Worm (Caenorhabditis elegans) whole organism, L1 larva: ENCODE results near the gene T05D4.5.

Experiments used
- C16A3.4 ChIP-seq: fragments of 150-350 bp; optimal IDR thresholded peaks from 2 replicates; lab custom pipeline; 2014; ENCODE audit warnings: missing biosample characterization, missing genetic modification characterization
- Y116A8C.19 ChIP-seq: sonication (generic microtip); optimal IDR thresholded peaks from 2 replicates; lab custom pipeline; 2016; ENCODE audit warnings: missing compliant biosample characterization, missing genetic modification characterization, borderline replicate concordance
- aha-1 ChIP-seq: fragments of 150-350 bp; optimal IDR thresholded peaks from 2 replicates; lab custom pipeline; 2014; ENCODE audit warnings: missing biosample characterization, missing genetic modification characterization
- alr-1 ChIP-seq: fragments of 200-800 bp; sonication (Bioruptor generic); optimal IDR thresholded peaks from 2 replicates; lab custom pipeline; 2018; ENCODE audit warnings: borderline replicate concordance, mild to moderate bottlenecking, missing genetic modification characterization, missing compliant biosample characterization
- ama-1 ChIP-seq: fragments of 150-350 bp; optimal IDR thresholded peaks from 2 replicates; lab custom pipeline; 2014
- blmp-1 ChIP-seq: fragments of 150-350 bp; optimal IDR thresholded peaks from 2 replicates; lab custom pipeline; 2014; ENCODE audit warnings: missing biosample characterization, missing genetic modification characterization
- ceh-82 ChIP-seq, 3 experiments: fragments of 150-350 bp in 1 of 3; sonication (generic microtip) in 2 of 3; optimal IDR thresholded peaks; 2 replicates each; lab custom pipeline; 2014 to 2017; ENCODE audit warnings: missing biosample characterization in 3 of 3, missing genetic modification characterization in 3 of 3
- ceh-88 ChIP-seq: fragments of 200-800 bp; sonication (Bioruptor generic); IDR thresholded peaks from 2 replicates; pipeline ENCODE4 v1.3.6; 2022; ENCODE audit warnings: missing genetic modification characterization, missing compliant biosample characterization
- ceh-90 ChIP-seq: sonication (generic microtip); optimal IDR thresholded peaks from 2 replicates; lab custom pipeline; 2016; ENCODE audit warnings: missing genetic modification characterization, missing compliant biosample characterization
- dpl-1 ChIP-seq, 3 experiments: fragments of 150-350 bp in 2 of 3; sonication (generic microtip) in 1 of 3; optimal IDR thresholded peaks; 2 replicates each; lab custom pipeline; 2014 to 2017; ENCODE audit warnings: missing biosample characterization in 3 of 3, missing genetic modification characterization in 3 of 3, missing genetic modification reagents in 3 of 3
- dsc-1 ChIP-seq: sonication (generic microtip); optimal IDR thresholded peaks from 2 replicates; lab custom pipeline; 2016; ENCODE audit warnings: mild to moderate bottlenecking, missing genetic modification characterization, missing compliant biosample characterization
- efl-1 ChIP-seq, 4 experiments: fragments of 150-350 bp; optimal IDR thresholded peaks in 3 of 4; peaks in 1 of 4; 1 replicate in 1 of 4; 2 replicates in 3 of 4; lab custom pipeline; 2014; ENCODE audit warnings: missing biosample characterization in 2 of 4, missing genetic modification characterization in 2 of 4, missing genetic modification reagents in 2 of 4
- egl-27 ChIP-seq, 2 experiments: fragments of 150-350 bp in 1 of 2; sonication (generic microtip); optimal IDR thresholded peaks; 3 replicates each; lab custom pipeline; 2017 to 2018; ENCODE audit warnings: missing biosample characterization in 2 of 2, missing genetic modification characterization in 2 of 2, missing genetic modification reagents in 2 of 2
- elt-2 ChIP-seq: sonication (generic microtip); optimal IDR thresholded peaks from 2 replicates; lab custom pipeline; 2016; ENCODE audit warnings: missing genetic modification characterization, mild to moderate bottlenecking, inconsistent platforms, missing compliant biosample characterization, missing genetic modification reagents
- fkh-4 ChIP-seq: sonication (generic microtip); optimal IDR thresholded peaks from 2 replicates; lab custom pipeline; 2016; ENCODE audit warnings: missing compliant biosample characterization, missing genetic modification characterization, borderline replicate concordance
- fkh-8 ChIP-seq: sonication (generic microtip); optimal IDR thresholded peaks from 2 replicates; lab custom pipeline; 2016; ENCODE audit warnings: mild to moderate bottlenecking, missing genetic modification characterization, missing compliant biosample characterization
- hlh-17 ChIP-seq: fragments of 200-800 bp; sonication (Bioruptor generic); optimal IDR thresholded peaks from 2 replicates; lab custom pipeline; 2018; ENCODE audit warnings: missing genetic modification characterization, mild to moderate bottlenecking, missing compliant biosample characterization, moderate library complexity, borderline replicate concordance
- irx-1 ChIP-seq: sonication (generic microtip); optimal IDR thresholded peaks from 2 replicates; lab custom pipeline; 2016; ENCODE audit warnings: missing genetic modification characterization, missing compliant biosample characterization
- lin-13 ChIP-seq: fragments of 150-350 bp; optimal IDR thresholded peaks from 2 replicates; lab custom pipeline; 2014; ENCODE audit warnings: missing biosample characterization, missing genetic modification reagents, missing genetic modification characterization
- lin-14 ChIP-seq: fragments of 200-800 bp; sonication (Bioruptor generic); optimal IDR thresholded peaks from 2 replicates; lab custom pipeline; 2018; ENCODE audit warnings: mild to moderate bottlenecking, missing genetic modification characterization, moderate library complexity, missing compliant biosample characterization
- lin-39 ChIP-seq: fragments of 150-350 bp; optimal IDR thresholded peaks from 2 replicates; lab custom pipeline; 2014; ENCODE audit warnings: missing biosample characterization, missing genetic modification reagents, missing genetic modification characterization
- lsy-2 ChIP-seq, 2 experiments: fragments of 150-350 bp; optimal IDR thresholded peaks; 2 replicates each; lab custom pipeline; 2014; ENCODE audit warnings: missing biosample characterization in 2 of 2, missing genetic modification characterization in 2 of 2
- mab-9 ChIP-seq: fragments of 200-800 bp; sonication (Bioruptor generic); IDR thresholded peaks from 2 replicates; pipeline ENCODE4 v1.3.6; 2022; ENCODE audit warnings: missing genetic modification reagents, missing genetic modification characterization, missing compliant biosample characterization
- mdl-1 ChIP-seq, 2 experiments: fragments of 150-350 bp; optimal IDR thresholded peaks; 2 replicates each; lab custom pipeline; 2014 to 2017; ENCODE audit warnings: missing biosample characterization in 2 of 2, missing genetic modification characterization in 2 of 2, inconsistent platforms in 1 of 2
- mef-2 ChIP-seq: fragments of 150-350 bp; optimal IDR thresholded peaks from 2 replicates; lab custom pipeline; 2014; ENCODE audit warnings: missing biosample characterization, missing genetic modification characterization
- nhr-12 ChIP-seq: sonication (generic microtip); optimal IDR thresholded peaks from 2 replicates; lab custom pipeline; 2017; ENCODE audit warnings: missing biosample characterization, missing genetic modification characterization
- nhr-19 ChIP-seq: fragments of 200-800 bp; sonication (Bioruptor generic); conservative IDR thresholded peaks from 2 replicates; pipeline ENCODE4 v1.3.6; 2022; ENCODE audit warnings: missing genetic modification characterization, missing compliant biosample characterization
- nhr-20 ChIP-seq: sonication (generic microtip); optimal IDR thresholded peaks from 2 replicates; lab custom pipeline; 2016; ENCODE audit warnings: mild to moderate bottlenecking, missing genetic modification characterization, missing compliant biosample characterization
- nhr-28 ChIP-seq: fragments of 150-350 bp; optimal IDR thresholded peaks from 2 replicates; lab custom pipeline; 2014; ENCODE audit warnings: missing biosample characterization, missing genetic modification characterization
- nhr-47 ChIP-seq: sonication (generic microtip); optimal IDR thresholded peaks from 2 replicates; lab custom pipeline; 2016; ENCODE audit warnings: mild to moderate bottlenecking, missing genetic modification characterization, moderate library complexity, missing compliant biosample characterization
- nhr-71 ChIP-seq: sonication (generic microtip); optimal IDR thresholded peaks from 2 replicates; lab custom pipeline; 2016; ENCODE audit warnings: mild to moderate bottlenecking, missing genetic modification characterization, moderate library complexity, missing compliant biosample characterization
- nhr-76 ChIP-seq: sonication (generic microtip); optimal IDR thresholded peaks from 2 replicates; lab custom pipeline; 2017; ENCODE audit warnings: missing biosample characterization, missing genetic modification characterization
- nhr-77 ChIP-seq: fragments of 150-350 bp; optimal IDR thresholded peaks from 2 replicates; lab custom pipeline; 2014; ENCODE audit warnings: missing biosample characterization, missing genetic modification characterization
- nhr-84 ChIP-seq: sonication (generic microtip); optimal IDR thresholded peaks from 2 replicates; lab custom pipeline; 2017; ENCODE audit warnings: missing biosample characterization, missing genetic modification characterization
- nhr-85 ChIP-seq: sonication (generic microtip); peaks from one replicate; lab custom pipeline; 2016; ENCODE audit warnings: missing genetic modification characterization, inconsistent platforms, missing compliant biosample characterization
- nhr-90 ChIP-seq: sonication (generic microtip); optimal IDR thresholded peaks from 2 replicates; lab custom pipeline; 2016; ENCODE audit warnings: mild to moderate bottlenecking, missing genetic modification characterization, missing compliant biosample characterization; ENCODE audit not compliant: poor library complexity
- pag-3 ChIP-seq: sonication (generic microtip); optimal IDR thresholded peaks from 2 replicates; lab custom pipeline; 2017; ENCODE audit warnings: missing genetic modification characterization, mild to moderate bottlenecking, missing compliant biosample characterization, antibody characterized with exemption, borderline replicate concordance; ENCODE audit not compliant: insufficient read depth
- pax-3 ChIP-seq: fragments of 200-800 bp; sonication (Bioruptor generic); optimal IDR thresholded peaks from 2 replicates; lab custom pipeline; 2018; ENCODE audit warnings: mild to moderate bottlenecking, missing genetic modification characterization, moderate library complexity, missing compliant biosample characterization
- rnt-1 ChIP-seq: sonication (generic microtip); optimal IDR thresholded peaks from 2 replicates; lab custom pipeline; 2016; ENCODE audit warnings: mild to moderate bottlenecking, missing genetic modification characterization, moderate library complexity, missing compliant biosample characterization
- skn-1 ChIP-seq: fragments of 150-350 bp; optimal IDR thresholded peaks from 2 replicates; lab custom pipeline; 2014; ENCODE audit warnings: missing biosample characterization, missing genetic modification characterization
- snu-23 ChIP-seq: sonication (generic microtip); optimal IDR thresholded peaks from 2 replicates; lab custom pipeline; 2016; ENCODE audit warnings: missing genetic modification characterization, missing compliant biosample characterization
- sox-4 ChIP-seq: sonication (generic microtip); optimal IDR thresholded peaks from 2 replicates; lab custom pipeline; 2016; ENCODE audit warnings: missing genetic modification characterization, missing compliant biosample characterization
- sup-37 ChIP-seq: fragments of 200-800 bp; sonication (Bioruptor generic); optimal IDR thresholded peaks from 2 replicates; lab custom pipeline; 2018; ENCODE audit warnings: mild to moderate bottlenecking, missing genetic modification characterization, missing compliant biosample characterization
- swsn-7 ChIP-seq: sonication (generic microtip); optimal IDR thresholded peaks from 2 replicates; lab custom pipeline; 2016; ENCODE audit warnings: missing genetic modification characterization, missing compliant biosample characterization
- tbx-2 ChIP-seq: sonication (generic microtip); optimal IDR thresholded peaks from 2 replicates; lab custom pipeline; 2016; ENCODE audit warnings: missing genetic modification characterization, missing compliant biosample characterization
- unc-130 ChIP-seq: fragments of 150-350 bp; optimal IDR thresholded peaks from 2 replicates; lab custom pipeline; 2017; ENCODE audit warnings: missing biosample characterization, missing genetic modification characterization, inconsistent platforms
- unc-62 ChIP-seq: fragments of 150-350 bp; optimal IDR thresholded peaks from 2 replicates; lab custom pipeline; 2014; ENCODE audit warnings: missing biosample characterization, missing genetic modification reagents, missing genetic modification characterization
- unc-86 ChIP-seq: sonication (generic microtip); optimal IDR thresholded peaks from 2 replicates; lab custom pipeline; 2016; ENCODE audit warnings: missing genetic modification characterization, missing compliant biosample characterization
- unc-98 ChIP-seq: fragments of 200-800 bp; sonication (Bioruptor generic); IDR thresholded peaks from 2 replicates; pipeline ENCODE4 v1.3.6; 2022; ENCODE audit warnings: missing genetic modification characterization, missing compliant biosample characterization
- vab-15 ChIP-seq: sonication (generic microtip); optimal IDR thresholded peaks from 2 replicates; lab custom pipeline; 2017; ENCODE audit warnings: missing genotype, mild to moderate bottlenecking, missing genetic modification characterization, missing compliant biosample characterization
- xbp-1 ChIP-seq: sonication (generic microtip); optimal IDR thresholded peaks from 2 replicates; lab custom pipeline; 2016; ENCODE audit warnings: missing genetic modification characterization, missing compliant biosample characterization
- zag-1 ChIP-seq: fragments of 150-350 bp; optimal IDR thresholded peaks from 2 replicates; lab custom pipeline; 2014; ENCODE audit warnings: missing biosample characterization, missing genetic modification characterization
- zip-4 ChIP-seq: fragments of 200-800 bp; sonication (Bioruptor generic); optimal IDR thresholded peaks from 2 replicates; lab custom pipeline; 2018; ENCODE audit warnings: mild to moderate bottlenecking, missing genetic modification characterization, moderate library complexity, missing compliant biosample characterization

Gene T05D4.5

ce11 chrIII:13616793-13617192, 36.2 kb downstream of the T05D4.5 start, which contains the start of gene T12D8.9:
T12D8.9 (plus strand) TSS chrIII:13617104.
- TF ChIP-seq ceh-90 (tag; lab: Kevin White, UChicago) (no peak), unc-86 (tag; lab: Kevin White, UChicago) (no peak), tbx-2 (no peak), nhr-47 (tag; lab: Kevin White, UChicago) (no peak), fkh-8 (tag; lab: Kevin White, UChicago) (no peak), mab-9 (GFP tag; lab: Robert Waterston, UW) (no peak), nhr-12 (tag; lab: Kevin White, UChicago) (no peak), dpl-1 (GFP tag; optimal IDR thresholded peaks at IDR 0.05; lab: Kevin White, UChicago) (no peak), nhr-85 (no peak), lin-39 (tag; lab: Kevin White, UChicago) (no peak), hlh-17 (GFP tag; lab: Kevin White, UChicago) (no peak), nhr-28 (no peak), ceh-88 (GFP tag; lab: Robert Waterston, UW) (no peak), efl-1 (optimal IDR thresholded peaks at IDR 0.05; lab: Kevin White, UChicago) (no peak), efl-1 (GFP tag; optimal IDR thresholded peaks at IDR 0.05 in 1 of 2; lab: Kevin White, UChicago) (no peak), alr-1 (no peak), ama-1 (lab: Kevin White, UChicago) (no peak), nhr-90 (tag; lab: Kevin White, UChicago) (no peak), unc-62 (GFP tag; lab: Kevin White, UChicago) (no peak), nhr-77 (tag; lab: Kevin White, UChicago) (no peak), xbp-1 (tag; lab: Kevin White, UChicago) (no peak), zip-4 (GFP tag; lab: Kevin White, UChicago) (no peak), mdl-1 (tag; optimal IDR thresholded peaks at IDR 0.05; lab: Kevin White, UChicago) (no peak), C16A3.4 (peak; percentile 15), rnt-1 (tag; lab: Kevin White, UChicago) (peak; percentile 56), zag-1 (tag; lab: Kevin White, UChicago) (no peak), aha-1 (tag; lab: Kevin White, UChicago) (no peak), snu-23 (GFP tag; lab: Kevin White, UChicago) (peak; percentile 49), lin-13 (GFP tag; lab: Kevin White, UChicago) (no peak), nhr-19 (GFP tag; lab: Robert Waterston, UW) (peak; percentile 24), nhr-71 (tag; lab: Kevin White, UChicago) (peak; percentile 57), blmp-1 (tag; lab: Kevin White, UChicago) (no peak), irx-1 (tag; lab: Kevin White, UChicago) (no peak), nhr-76 (no peak), dsc-1 (tag; lab: Kevin White, UChicago) (peak; percentile 48), mef-2 (no peak), vab-15 (tag; lab: Kevin White, UChicago) (no peak), lsy-2 (tag; optimal IDR thresholded peaks at IDR 0.05; lab: Kevin White, UChicago) (peak; percentile 6 to 52), pag-3 (tag; lab: Kevin White, UChicago) (peak; percentile 31), pax-3 (tag; lab: Kevin White, UChicago) (no peak), sox-4 (tag; lab: Kevin White, UChicago) (no peak), nhr-20 (tag; lab: Kevin White, UChicago) (no peak), lin-14 (GFP tag; lab: Kevin White, UChicago) (peak; percentile 76), skn-1 (no peak), nhr-84 (tag; lab: Kevin White, UChicago) (no peak), elt-2 (tag; lab: Kevin White, UChicago) (no peak), ceh-82 (tag; optimal IDR thresholded peaks at IDR 0.05; lab: Kevin White, UChicago) (no peak), swsn-7 (tag; lab: Kevin White, UChicago) (no peak), sup-37 (GFP tag; lab: Kevin White, UChicago) (no peak), unc-130 (peak; percentile 52), egl-27 (tag; optimal IDR thresholded peaks at IDR 0.05; lab: Kevin White, UChicago) (no peak), Y116A8C.19 (tag; lab: Kevin White, UChicago) (no peak), unc-98 (GFP tag; lab: Robert Waterston, UW) (no peak), fkh-4 (tag; lab: Kevin White, UChicago) (peak; percentile 26)
